Fruit fly (Drosophila melanogaster) whole organism, adult: ENCODE results near the gene pxb.

Source experiments
- CG11617 ChIP-seq: fragments of 200-800 bp; sonication (Bioruptor generic); optimal IDR thresholded peaks from 2 replicates; lab custom pipeline; 2017; ENCODE audit warnings: mild to moderate bottlenecking, missing biosample characterization, missing genetic modification reagents, missing genetic modification characterization
- CG12768 ChIP-seq: fragments of 200-800 bp; sonication (Bioruptor generic); optimal IDR thresholded peaks from 2 replicates; lab custom pipeline; 2017; ENCODE audit warnings: missing biosample characterization, missing genetic modification characterization, mild to moderate bottlenecking, moderate library complexity, missing genetic modification reagents
- CG14711 ChIP-seq: fragments of 200-800 bp; sonication (Bioruptor generic); optimal IDR thresholded peaks from 2 replicates; lab custom pipeline; 2018; ENCODE audit warnings: missing biosample characterization, mild to moderate bottlenecking, missing genetic modification characterization, moderate library complexity
- CG33017 ChIP-seq: fragments of 200-800 bp; sonication (Bioruptor generic); optimal IDR thresholded peaks from 2 replicates; lab custom pipeline; 2018; ENCODE audit warnings: missing biosample characterization, mild to moderate bottlenecking, missing genetic modification characterization, moderate library complexity
- CG5204 ChIP-seq: fragments of 200-800 bp; sonication (Bioruptor generic); optimal IDR thresholded peaks from 2 replicates; lab custom pipeline; 2016; ENCODE audit warnings: missing biosample characterization, missing genetic modification characterization
- CG7045 ChIP-seq: fragments of 200-800 bp; sonication (Bioruptor generic); optimal IDR thresholded peaks from 2 replicates; lab custom pipeline; 2017; ENCODE audit warnings: missing biosample characterization, mild to moderate bottlenecking, missing genetic modification characterization
- CG7101 ChIP-seq: fragments of 200-800 bp; sonication (Bioruptor generic); optimal IDR thresholded peaks from 2 replicates; lab custom pipeline; 2018; ENCODE audit warnings: missing biosample characterization, mild to moderate bottlenecking, missing genetic modification characterization, moderate library complexity
- Crg-1 ChIP-seq: fragments of 200-800 bp; sonication (Bioruptor generic); optimal IDR thresholded peaks from 2 replicates; lab custom pipeline; 2016; ENCODE audit warnings: missing biosample characterization, missing genetic modification characterization
- Hr96 ChIP-seq: fragments of 200-800 bp; sonication (Bioruptor generic); optimal IDR thresholded peaks from 2 replicates; lab custom pipeline; 2016; ENCODE audit warnings: missing biosample characterization, missing genetic modification characterization
- Mnt ChIP-seq: fragments of 200-800 bp; sonication (Bioruptor generic); optimal IDR thresholded peaks from 2 replicates; lab custom pipeline; 2016; ENCODE audit warnings: missing biosample characterization, mild to moderate bottlenecking, missing genetic modification characterization
- bab1 ChIP-seq: fragments of 200-800 bp; sonication (Bioruptor generic); optimal IDR thresholded peaks from 3 replicates; lab custom pipeline; 2019; ENCODE audit warnings: missing biosample characterization, mild to moderate bottlenecking, missing genetic modification characterization, moderate library complexity
- cic ChIP-seq: fragments of 200-800 bp; sonication (Bioruptor generic); optimal IDR thresholded peaks from 2 replicates; lab custom pipeline; 2017; ENCODE audit warnings: missing biosample characterization, mild to moderate bottlenecking, missing genetic modification characterization, moderate library complexity
- cnc ChIP-seq, 2 experiments: fragments of >200 bp; optimal IDR thresholded peaks; 2 replicates each; lab custom pipeline; 2017
- kay ChIP-seq: fragments of 200-800 bp; sonication (Bioruptor generic); peaks from one replicate; lab custom pipeline; 2016; ENCODE audit warnings: missing biosample characterization, missing genetic modification characterization, borderline replicate concordance
- ovo ChIP-seq: fragments of 200-800 bp; sonication (Bioruptor generic); optimal IDR thresholded peaks from 2 replicates; lab custom pipeline; 2016; ENCODE audit warnings: missing biosample characterization, missing genetic modification characterization
- pad ChIP-seq: fragments of 200-800 bp; sonication (Bioruptor generic); optimal IDR thresholded peaks from 3 replicates; lab custom pipeline; 2017; ENCODE audit warnings: missing biosample characterization, missing genetic modification characterization, mild to moderate bottlenecking, moderate library complexity, missing genetic modification reagents
- tj ChIP-seq: fragments of 200-800 bp; sonication (Bioruptor generic); optimal IDR thresholded peaks from 3 replicates; lab custom pipeline; 2017; ENCODE audit warnings: missing biosample characterization, mild to moderate bottlenecking, missing genetic modification characterization, moderate library complexity
- toe ChIP-seq: fragments of 200-800 bp; sonication (Bioruptor generic); optimal IDR thresholded peaks from 2 replicates; lab custom pipeline; 2016; ENCODE audit warnings: missing biosample characterization, missing genetic modification characterization

The pxb gene

dm6 chr3R:15704376-15704775 is 38.4 kb downstream of the pxb start, which contains the start of gene CG5404:
Gene CG5404 (plus strand): TSS chr3R:15704676.
- TF ChIP-seq Hr96 (GFP tag; lab: Kevin White, UChicago): no peak

DNA sequence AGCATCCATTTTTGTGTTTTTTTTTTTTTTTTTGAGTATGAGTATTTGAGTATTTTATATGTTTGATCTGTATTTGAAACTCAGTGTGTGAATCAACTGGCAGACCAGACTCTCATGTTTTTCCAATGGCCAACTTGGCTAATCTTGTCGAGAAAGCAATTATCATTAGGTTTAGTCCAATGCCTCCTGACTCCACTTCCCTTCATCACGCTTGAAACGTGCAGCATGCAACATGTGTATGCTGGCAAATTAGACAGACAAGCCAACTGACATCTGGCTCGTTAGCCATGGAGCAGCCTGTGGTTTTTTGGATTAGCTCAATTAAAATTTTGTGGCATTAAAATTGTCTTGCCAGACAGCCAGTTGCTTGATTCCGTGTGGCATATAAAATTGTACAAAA is 50.5 kb downstream of the pxb start, which contains the start of gene CG31294:
TSS of gene CG31294 (minus strand) at position 101 of the 400 bp plus-strand sequence.
- no peak for TF ChIP-seq kay (GFP tag; lab: Kevin White, UChicago)

DNA sequence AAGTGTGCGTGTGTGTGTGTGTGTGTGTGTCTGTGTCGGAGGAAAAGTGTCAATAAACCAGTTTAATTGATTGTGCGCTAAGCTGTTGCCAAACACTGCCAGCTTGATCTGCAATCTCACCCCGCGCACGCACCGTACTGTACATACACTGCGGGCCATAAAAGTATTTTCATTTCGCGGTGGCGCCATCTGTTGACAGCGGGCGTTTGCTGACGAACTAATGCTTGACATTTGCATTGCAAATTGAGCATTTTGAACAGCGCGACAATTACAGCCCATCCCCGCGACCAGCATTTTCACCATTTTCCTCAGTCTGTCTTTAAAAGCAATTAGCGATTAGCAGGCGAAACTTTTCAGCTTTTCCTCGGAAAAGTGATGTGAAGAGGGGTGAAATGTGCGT is 64.6 kb downstream of the pxb start:
- TF ChIP-seq Hr96 (GFP tag; lab: Kevin White, UChicago) (no peak), bab1 (GFP tag; lab: Kevin White, UChicago) (no peak), CG11617 (GFP tag; lab: Kevin White, UChicago) (no peak), CG7045 (GFP tag; lab: Kevin White, UChicago) (no peak), cnc (optimal IDR thresholded peaks at IDR 0.05; lab: Kevin White, UChicago) (no peak), cic (GFP tag; lab: Kevin White, UChicago) (no peak), CG12768 (GFP tag; lab: Kevin White, UChicago) (no peak), Mnt (GFP tag; lab: Kevin White, UChicago) (no peak), CG33017 (no peak), Crg-1 (GFP tag; lab: Kevin White, UChicago) (no peak), CG5204 (GFP tag; lab: Kevin White, UChicago) (no peak), CG7101 (no peak), ovo (GFP tag; lab: Kevin White, UChicago) (no peak), pad (GFP tag; lab: Kevin White, UChicago) (no peak), CG14711 (no peak), tj (GFP tag; lab: Kevin White, UChicago) (no peak)

DNA sequence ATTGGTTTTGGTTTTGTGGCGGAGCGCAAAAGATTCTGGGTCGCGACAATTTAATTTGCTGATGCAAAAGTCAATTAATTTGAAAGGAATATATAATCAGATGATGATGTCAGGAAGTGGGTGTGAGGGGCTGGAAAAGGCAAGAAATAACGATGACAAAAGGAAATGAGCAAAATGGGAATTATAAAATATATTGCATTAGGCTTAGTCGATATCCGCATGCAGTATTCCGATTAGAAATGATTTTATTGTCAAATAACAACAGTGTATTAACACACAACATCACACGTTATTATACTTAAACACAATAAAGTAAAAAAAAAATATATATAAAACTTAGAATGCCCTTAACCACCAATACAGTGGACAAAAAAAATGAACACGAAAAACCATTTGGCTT is 65.5 kb downstream of the pxb start, which contains the start of gene CG34274:
TSS of gene CG34274 (plus strand) at position 301 of the 400 bp plus-strand sequence.
- TF ChIP-seq CG7101 (no peak), CG11617 (GFP tag; lab: Kevin White, UChicago) (no peak), Crg-1 (GFP tag; lab: Kevin White, UChicago) (no peak), CG5204 (GFP tag; lab: Kevin White, UChicago) (no peak), cnc (optimal IDR thresholded peaks at IDR 0.05; lab: Kevin White, UChicago) (no peak), ovo (GFP tag; lab: Kevin White, UChicago) (no peak), CG14711 (no peak), bab1 (GFP tag; lab: Kevin White, UChicago) (no peak), tj (GFP tag; lab: Kevin White, UChicago) (no peak), toe (GFP tag; lab: Kevin White, UChicago) (no peak)
